Worm (Caenorhabditis elegans) whole organism, midembryonic: ENCODE data around the gene dmd-3.

Experiments
- T22C8.4 ChIP-seq: fragments of 200-800 bp; sonication (Bioruptor generic); IDR thresholded peaks from 2 replicates; pipeline ENCODE4 v1.3.6; 2022; ENCODE audit warnings: missing genetic modification characterization, missing compliant biosample characterization
- cog-1 ChIP-seq: sonication (generic microtip); optimal IDR thresholded peaks from 2 replicates; lab custom pipeline; 2016; ENCODE audit warnings: missing genetic modification characterization, missing compliant biosample characterization
- flt-1 ChIP-seq: fragments of 200-800 bp; sonication (Bioruptor generic); IDR thresholded peaks from 2 replicates; pipeline ENCODE4 v1.3.6; 2022; ENCODE audit warnings: missing genetic modification characterization, missing compliant biosample characterization
- klf-2 ChIP-seq: fragments of 200-800 bp; sonication (Bioruptor generic); conservative IDR thresholded peaks from 2 replicates; pipeline ENCODE4 v1.3.6; 2022; ENCODE audit warnings: missing genetic modification reagents, missing genetic modification characterization, missing compliant biosample characterization
- med-1 ChIP-seq: sonication (generic microtip); optimal IDR thresholded peaks from 2 replicates; lab custom pipeline; 2017; ENCODE audit warnings: missing genetic modification characterization, mild to moderate bottlenecking, missing compliant biosample characterization, antibody characterized with exemption, missing genetic modification reagents; ENCODE audit not compliant: insufficient read depth
- ref-1 ChIP-seq: fragments of 200-800 bp; sonication (Bioruptor generic); conservative IDR thresholded peaks from 2 replicates; pipeline ENCODE4 v1.3.6; 2022; ENCODE audit warnings: missing genetic modification reagents, missing genetic modification characterization, missing compliant biosample characterization
- tab-1 ChIP-seq: fragments of 200-800 bp; sonication (Bioruptor generic); IDR thresholded peaks from 2 replicates; pipeline ENCODE4 v1.3.6; 2022; ENCODE audit warnings: missing genetic modification characterization, missing compliant biosample characterization
- ztf-23 ChIP-seq: fragments of 200-800 bp; sonication (Bioruptor generic); IDR thresholded peaks from 2 replicates; pipeline ENCODE4 v1.3.6; 2022; ENCODE audit warnings: missing genetic modification reagents, missing genetic modification characterization, missing compliant biosample characterization
- ztf-29 ChIP-seq: fragments of 200-800 bp; sonication (Bioruptor generic); IDR thresholded peaks from 2 replicates; pipeline ENCODE4 v1.3.6; 2022; ENCODE audit warnings: missing genetic modification reagents, missing genetic modification characterization, missing compliant biosample characterization

Gene dmd-3

DNA sequence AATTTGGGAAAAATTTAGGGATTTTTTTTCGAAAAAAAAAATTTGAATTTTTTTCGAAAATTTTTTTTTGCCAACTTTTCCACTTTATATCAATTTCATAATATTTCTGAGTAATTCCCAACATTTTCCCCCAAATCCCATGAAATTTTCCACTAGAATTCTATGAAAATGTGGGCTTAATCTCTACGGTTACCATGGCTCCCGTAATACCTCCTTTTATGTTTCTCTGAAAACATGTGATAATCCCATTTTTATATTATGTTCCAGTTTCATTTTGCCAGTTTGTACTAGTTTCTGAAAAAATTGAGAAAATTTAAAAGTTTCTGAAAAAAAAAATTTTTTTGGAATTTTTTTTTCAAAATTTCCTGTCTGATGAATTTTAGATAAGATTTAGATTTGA, 13.2 kb upstream of the dmd-3 start:
- TF ChIP-seq klf-2 (no peak), tab-1 (no peak), med-1 (GFP tag; lab: Kevin White, UChicago) (no peak)

DNA sequence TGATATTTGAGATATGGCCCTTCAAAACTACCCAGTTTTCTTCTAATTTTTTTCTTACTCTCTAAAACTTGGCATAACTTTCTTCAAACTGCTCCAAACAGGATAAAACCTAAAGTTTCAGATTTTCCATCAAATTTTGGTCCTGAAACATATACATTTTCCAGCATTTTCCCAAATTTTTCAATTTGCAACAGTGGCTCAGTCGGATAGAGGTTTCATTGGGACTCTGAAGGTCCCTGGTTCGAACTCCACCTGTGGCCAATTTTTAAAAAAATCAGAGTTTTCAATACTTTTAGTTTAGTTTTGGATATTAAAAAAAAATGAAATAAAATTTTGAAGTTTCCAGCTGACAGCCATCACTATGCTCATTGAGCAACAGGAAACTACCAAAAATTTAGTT, 12.7 kb upstream of the dmd-3 start:
- TF ChIP-seq klf-2: no peak
- TF ChIP-seq ref-1 (GFP tag; lab: Robert Waterston, UW): no peak

DNA sequence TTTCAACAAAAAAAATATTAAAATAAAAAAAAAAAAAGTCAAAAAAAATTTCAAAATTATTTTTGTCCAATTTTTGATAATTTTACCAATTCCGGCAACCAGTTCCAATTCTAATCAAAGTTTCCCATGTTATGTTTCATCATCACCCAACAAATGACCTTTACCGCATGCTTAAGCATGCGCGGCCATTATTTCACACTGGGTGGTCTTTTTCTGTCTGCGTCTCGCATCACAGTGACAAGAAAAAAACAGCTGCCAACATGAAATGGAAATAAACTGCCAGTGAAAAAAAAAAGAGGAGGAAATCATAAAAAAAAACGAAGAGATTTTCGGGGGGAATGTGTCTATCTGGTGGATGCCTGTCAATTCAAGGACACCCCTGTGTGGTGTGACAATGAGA, 11.3 kb upstream of the dmd-3 start:
- TF ChIP-seq ztf-29 (GFP tag; lab: Robert Waterston, UW): peak; percentile 85; the same call in 1 of the 2 replicates
- TF ChIP-seq cog-1 (tag; lab: Kevin White, UChicago): no peak
- no peak for TF ChIP-seq flt-1 (GFP tag; lab: Robert Waterston, UW)

DNA sequence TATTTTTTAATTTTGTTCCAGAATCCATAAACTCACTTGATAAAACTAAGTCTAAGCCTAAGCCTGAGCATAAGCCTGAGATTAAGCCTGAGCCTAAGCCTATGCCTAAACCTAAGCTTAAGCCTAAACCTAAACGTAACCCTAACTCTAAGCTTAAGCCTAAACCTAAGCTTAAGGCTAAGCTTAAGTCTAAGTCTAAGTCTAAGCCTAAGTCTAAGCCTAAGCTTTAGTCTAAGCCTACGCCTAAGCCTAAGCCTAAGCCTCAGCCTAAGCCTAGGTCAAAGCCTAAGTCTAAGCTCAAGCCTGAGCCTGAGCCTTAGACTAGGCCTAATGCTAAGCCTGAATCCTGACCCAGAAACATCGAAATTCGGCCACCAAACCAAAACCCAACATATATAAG, 9.5 kb upstream of the dmd-3 start:
- no peak for TF ChIP-seq ref-1 (GFP tag; lab: Robert Waterston, UW)
- TF ChIP-seq cog-1 (tag; lab: Kevin White, UChicago): no peak
- 0 out of 2 replicates have a peak, but pooled peaks have one; percentile 24 for TF ChIP-seq ztf-29 (GFP tag; lab: Robert Waterston, UW)
- TF ChIP-seq flt-1 (GFP tag; lab: Robert Waterston, UW): no peak

DNA sequence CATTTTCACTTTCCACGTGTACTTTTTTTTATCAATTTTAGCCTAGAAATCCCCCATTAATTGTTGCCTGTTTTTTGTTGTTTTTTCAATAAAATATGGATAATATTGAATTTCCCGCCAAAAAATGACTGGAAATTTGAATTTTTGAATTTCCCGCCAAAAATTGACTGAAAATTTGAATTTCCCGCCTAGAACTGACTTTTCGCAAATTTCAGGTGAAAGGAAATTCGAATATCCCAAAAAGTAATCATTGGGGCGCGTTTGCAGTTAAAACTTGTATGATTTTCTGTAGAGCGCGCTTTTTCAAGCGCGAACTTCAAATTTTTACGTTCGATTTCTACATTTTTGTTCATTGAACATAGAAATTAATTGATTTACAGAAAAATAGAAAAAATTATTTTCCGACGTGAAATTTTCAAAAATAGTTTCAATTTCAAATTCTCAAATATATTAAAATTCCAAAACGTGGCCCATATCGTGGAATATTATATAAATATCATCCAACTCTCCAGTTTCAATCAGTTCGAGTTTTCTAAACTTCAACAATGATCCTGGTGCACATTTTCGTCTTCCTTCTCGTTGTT, 9.4 kb downstream of the dmd-3 start, which contains the start of gene Y43F8C.9:
Y43F8C.9 (plus strand) TSS at position 534 of the 584 bp plus-strand sequence.
- TF ChIP-seq ztf-23 (GFP tag; lab: Robert Waterston, UW): no peak
- no peak for TF ChIP-seq ref-1 (GFP tag; lab: Robert Waterston, UW)
- no peak for TF ChIP-seq med-1 (GFP tag; lab: Kevin White, UChicago)
- no peak for TF ChIP-seq flt-1 (GFP tag; lab: Robert Waterston, UW)
- TF ChIP-seq klf-2: no peak
- no peak for TF ChIP-seq T22C8.4 (GFP tag; lab: Robert Waterston, UW)
- no peak for TF ChIP-seq cog-1 (tag; lab: Kevin White, UChicago)

DNA sequence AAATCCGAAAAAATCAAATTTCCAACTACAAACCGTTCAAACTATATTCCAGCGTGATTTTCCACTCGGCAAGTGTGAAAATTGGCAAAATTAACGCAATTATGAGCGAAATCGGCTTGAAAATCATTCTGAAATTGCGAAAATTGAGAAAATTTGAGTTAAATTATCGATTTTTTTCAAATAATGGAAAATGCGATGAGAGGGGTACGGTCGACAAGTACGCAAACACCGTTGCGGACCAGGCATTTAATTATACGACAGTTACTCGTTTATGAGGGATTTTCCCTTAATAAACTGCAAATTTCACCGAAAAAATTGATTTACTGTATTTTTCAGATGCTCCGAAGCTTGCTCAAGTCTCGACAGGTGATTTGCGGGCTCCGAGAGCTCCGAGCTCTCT, 11.1 kb downstream of the dmd-3 start, which contains the start of the genes Y43F8C.7 and mrps-28:
Y43F8C.7 (minus strand) TSS at position 128 of the 400 bp plus-strand sequence.
mrps-28 (plus strand) TSS at position 337 of the 400 bp plus-strand sequence.
- TF ChIP-seq T22C8.4 (GFP tag; lab: Robert Waterston, UW) (peak; percentile 88), cog-1 (tag; lab: Kevin White, UChicago) (no peak)

DNA sequence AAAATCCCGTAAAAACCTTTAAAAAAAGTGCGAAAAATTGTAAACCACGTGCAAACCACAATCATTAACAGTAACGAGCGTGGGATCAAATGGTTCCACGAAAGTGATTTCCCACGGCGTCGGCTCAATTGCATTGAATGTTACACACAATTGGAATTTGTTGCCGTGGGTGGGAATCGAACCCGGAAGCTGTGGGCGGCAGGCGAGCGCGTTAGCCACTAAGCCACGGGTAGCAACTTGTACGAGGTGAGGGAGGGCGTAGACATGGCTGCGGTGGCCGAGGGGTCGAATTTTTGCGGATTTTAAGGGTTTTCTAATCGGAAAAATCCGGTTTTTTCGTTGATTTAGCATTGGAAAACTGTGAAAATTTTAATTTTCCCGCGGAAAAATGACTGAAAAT, 12.0 kb downstream of the dmd-3 start:
- TF ChIP-seq med-1 (GFP tag; lab: Kevin White, UChicago): peak; percentile 94
- TF ChIP-seq klf-2: peak; percentile 97
- peak; percentile 98 for TF ChIP-seq ztf-23 (GFP tag; lab: Robert Waterston, UW)
- peak; percentile 97 for TF ChIP-seq T22C8.4 (GFP tag; lab: Robert Waterston, UW)
- TF ChIP-seq ref-1 (GFP tag; lab: Robert Waterston, UW): peak; percentile 99
- peak; percentile 99 for TF ChIP-seq flt-1 (GFP tag; lab: Robert Waterston, UW)
- TF ChIP-seq cog-1 (tag; lab: Kevin White, UChicago): peak; percentile 100
- TF ChIP-seq tab-1: peak; percentile 99
- TF ChIP-seq ztf-29 (GFP tag; lab: Robert Waterston, UW): peak; percentile 98

DNA sequence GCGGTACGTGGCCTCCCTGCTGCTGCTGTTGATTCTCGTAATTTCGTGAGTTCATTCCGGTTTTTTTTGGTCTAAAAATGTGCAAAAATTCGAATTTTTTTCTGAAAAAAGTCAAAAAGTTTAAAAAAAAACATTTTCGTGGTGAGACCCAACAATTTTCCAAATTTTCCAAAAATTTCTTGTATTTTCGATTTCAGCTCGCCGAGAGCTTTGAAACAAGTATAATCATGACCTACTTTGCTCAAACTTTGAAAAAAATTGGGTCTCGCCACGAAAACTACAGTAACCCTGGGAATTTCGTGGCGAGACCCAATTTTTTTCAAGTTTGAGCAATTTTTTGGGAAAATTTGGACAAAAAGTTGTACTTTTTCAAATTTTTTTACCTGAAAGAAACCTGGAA, 14.2 kb downstream of the dmd-3 start, which contains the start of gene Y43F8C.6:
Y43F8C.6 (minus strand) TSS at position 101 of the 400 bp plus-strand sequence.
- TF ChIP-seq T22C8.4 (GFP tag; lab: Robert Waterston, UW) (no peak), tab-1 (no peak), med-1 (GFP tag; lab: Kevin White, UChicago) (no peak)

DNA sequence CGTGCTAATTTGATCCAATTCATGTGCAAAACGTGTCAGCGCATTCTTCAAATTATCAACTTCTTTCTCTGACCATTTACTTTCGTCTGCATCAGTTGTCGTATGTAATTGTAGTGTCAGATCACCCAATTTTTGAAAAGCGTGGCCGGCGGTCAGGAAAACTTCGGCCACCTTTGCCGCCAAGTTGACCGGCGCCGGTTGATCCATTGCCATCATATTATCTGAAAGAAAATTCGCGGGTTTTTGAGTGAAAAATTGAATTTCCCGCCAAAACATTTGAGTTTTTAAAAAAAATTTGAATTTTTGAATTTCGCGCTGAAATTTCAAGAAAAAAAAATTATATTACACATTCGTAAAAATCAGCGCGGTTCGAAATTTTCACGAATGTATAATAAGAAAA, 17.2 kb downstream of the dmd-3 start:
- TF ChIP-seq ref-1 (GFP tag; lab: Robert Waterston, UW): no peak
- TF ChIP-seq cog-1 (tag; lab: Kevin White, UChicago): no peak
- TF ChIP-seq klf-2: no peak
- TF ChIP-seq T22C8.4 (GFP tag; lab: Robert Waterston, UW): no peak
- no peak for TF ChIP-seq tab-1
- TF ChIP-seq flt-1 (GFP tag; lab: Robert Waterston, UW): no peak
- TF ChIP-seq ztf-23 (GFP tag; lab: Robert Waterston, UW): no peak
- TF ChIP-seq ztf-29 (GFP tag; lab: Robert Waterston, UW): no peak
- TF ChIP-seq med-1 (GFP tag; lab: Kevin White, UChicago): no peak

DNA sequence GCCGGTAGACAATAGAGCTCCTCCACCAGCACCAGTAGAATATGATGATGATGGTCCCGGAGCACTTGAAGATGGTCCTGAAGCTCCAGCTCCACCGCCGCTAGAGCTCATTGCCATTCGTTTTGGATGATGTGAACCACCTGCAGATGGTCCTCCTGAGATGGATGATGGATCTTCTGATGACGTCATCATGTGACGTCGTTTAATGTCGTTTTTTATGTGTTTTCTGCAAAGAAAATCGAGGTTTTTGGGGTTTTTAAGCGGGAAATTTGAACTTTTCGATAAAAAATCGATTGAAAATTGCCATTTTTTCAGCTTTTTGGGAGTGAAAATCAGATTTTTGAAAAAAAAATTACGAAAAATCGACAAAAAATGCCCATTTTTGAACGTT, 18.9 kb downstream of the dmd-3 start:
- TF ChIP-seq tab-1 (no peak), T22C8.4 (GFP tag; lab: Robert Waterston, UW) (no peak)

DNA sequence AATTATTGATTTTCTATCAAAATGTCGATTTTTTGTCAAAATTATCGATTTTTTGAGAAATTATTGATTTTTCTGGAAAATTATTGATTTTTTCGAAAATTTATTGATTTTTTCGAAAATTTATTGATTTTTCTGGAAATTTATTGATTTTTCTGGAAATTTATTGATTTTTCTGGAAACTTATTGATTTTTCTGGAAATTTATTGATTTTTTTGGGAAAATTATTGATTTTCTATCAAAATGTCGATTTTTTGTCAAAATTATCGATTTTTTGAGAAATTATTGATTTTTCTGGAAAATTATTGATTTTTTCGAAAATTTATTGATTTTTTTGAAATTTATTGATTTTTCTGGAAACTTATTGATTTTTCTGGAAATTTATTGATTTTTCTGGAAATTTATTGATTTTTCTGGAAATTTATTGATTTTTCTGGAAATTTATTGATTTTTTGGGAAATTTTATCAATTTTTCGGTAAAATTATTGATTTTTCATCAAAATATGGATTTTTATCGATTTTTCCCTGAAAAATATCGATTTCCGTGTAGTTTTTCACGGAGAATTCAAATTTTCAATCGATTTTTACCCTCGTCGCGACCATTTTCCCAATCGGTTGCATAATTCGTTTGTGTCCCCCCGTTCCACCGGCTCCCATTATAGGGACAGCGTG, 19.4 kb downstream of the dmd-3 start:
- peak; percentile 98 for TF ChIP-seq T22C8.4 (GFP tag; lab: Robert Waterston, UW)
